Fruit fly (Drosophila melanogaster): ENCODE data around the gene Syx7.

Gene Syx7

DNA sequence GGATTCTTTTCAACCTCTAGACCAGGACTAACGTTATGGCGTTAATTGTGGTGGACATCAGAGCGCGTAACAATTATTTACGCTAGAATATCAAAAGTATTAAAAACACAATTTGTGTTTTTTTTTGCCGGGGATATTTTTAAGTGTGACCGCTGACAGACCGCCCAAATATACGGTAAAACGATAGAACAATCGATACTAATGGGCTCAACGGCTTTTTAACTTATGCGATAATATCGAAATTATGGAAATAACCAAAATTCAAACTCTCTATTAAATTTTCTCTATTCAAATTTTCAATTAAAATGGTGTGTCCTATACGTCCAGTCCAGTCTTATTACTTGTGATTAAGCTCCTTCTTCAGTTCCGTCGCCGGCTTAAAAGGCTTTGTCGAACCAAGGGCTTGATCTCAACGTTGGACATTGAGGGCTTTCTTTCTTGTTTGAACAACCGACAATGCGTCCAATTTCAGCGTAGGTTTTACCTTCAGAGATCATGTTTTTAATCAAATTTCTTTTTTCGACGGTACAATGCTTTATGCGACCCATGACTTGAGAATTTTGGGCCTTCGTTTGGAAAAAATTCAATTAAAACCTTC lies 4.3 kb upstream of the Syx7 start, which contains the start of gene CG5664:
TSS of gene CG5664 (minus strand) at position 148 of the 598 bp plus-strand sequence.
- TF ChIP-seq Eip75B (GFP tag; optimal IDR thresholded peaks at IDR 0.05): no peak
- TF ChIP-seq CG8119 (GFP tag; IDR thresholded peaks at IDR 0.05): no peak
- TF ChIP-seq dac (GFP tag; optimal IDR thresholded peaks at IDR 0.05): no peak
- TF ChIP-seq Sox14 (GFP tag; optimal IDR thresholded peaks at IDR 0.05): no peak
- no peak for TF ChIP-seq salr (GFP tag; optimal IDR thresholded peaks at IDR 0.05)
- no peak for TF ChIP-seq CG7368 (GFP tag; optimal IDR thresholded peaks at IDR 0.05)
- TF ChIP-seq Hr4 (GFP tag; optimal IDR thresholded peaks at IDR 0.05): no peak
- TF ChIP-seq CG1621 (tag; optimal IDR thresholded peaks at IDR 0.05): no peak
- TF ChIP-seq lz (GFP tag; optimal IDR thresholded peaks at IDR 0.05): no peak
- TF ChIP-seq dsx (GFP tag; optimal IDR thresholded peaks at IDR 0.05; ENCODE audit: poor library complexity, severe bottlenecking): no peak
- TF ChIP-seq CG8632 (GFP tag; optimal IDR thresholded peaks at IDR 0.05): no peak
- no peak for TF ChIP-seq CG10631 (GFP tag; optimal IDR thresholded peaks at IDR 0.05)
- no peak for TF ChIP-seq vri (GFP tag; optimal IDR thresholded peaks at IDR 0.05)
- TF ChIP-seq fd85E (GFP tag; optimal IDR thresholded peaks at IDR 0.05): no peak

DNA sequence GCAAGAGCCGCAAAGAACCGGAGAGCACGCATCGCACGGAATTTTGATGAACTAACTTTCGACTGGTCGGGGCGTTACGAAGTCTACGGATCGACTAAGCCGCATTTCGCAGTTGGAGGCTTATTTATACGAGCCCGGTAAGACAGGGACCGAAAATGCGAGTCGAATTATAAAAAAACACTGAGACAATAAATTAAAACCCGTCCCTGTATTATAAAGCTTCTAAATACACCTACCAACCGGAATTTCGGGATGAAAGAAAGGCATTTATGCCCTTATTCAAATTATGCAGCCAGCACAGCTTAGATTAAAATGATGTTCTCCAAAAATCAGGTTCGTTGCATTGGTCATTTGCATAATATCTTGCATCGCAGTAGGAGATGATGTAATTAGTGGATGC lies 915 bp upstream of the Syx7 start, which contains the start of gene Alp1:
TSS of gene Alp1 (minus strand) at position 101 of the 400 bp plus-strand sequence.
- TF ChIP-seq CG8319 (GFP tag; optimal IDR thresholded peaks at IDR 0.05) (no peak), Gug (GFP tag; IDR thresholded peaks at IDR 0.05) (no peak), CG34406 (GFP tag; optimal IDR thresholded peaks at IDR 0.05) (no peak), dac (GFP tag; optimal IDR thresholded peaks at IDR 0.05) (no peak), Hr4 (GFP tag; optimal IDR thresholded peaks at IDR 0.05) (no peak), CG3919 (GFP tag; optimal IDR thresholded peaks at IDR 0.05) (no peak), Blimp-1 (GFP tag; optimal IDR thresholded peaks at IDR 0.05) (no peak), Sox15 (GFP tag; optimal IDR thresholded peaks at IDR 0.05) (no peak), CG7368 (GFP tag; optimal IDR thresholded peaks at IDR 0.05) (no peak), CG6792 (GFP tag; optimal IDR thresholded peaks at IDR 0.05) (no peak), eg (GFP tag; IDR thresholded peaks at IDR 0.05) (no peak), Eip75B (GFP tag; optimal IDR thresholded peaks at IDR 0.05) (no peak), topi (GFP tag; optimal IDR thresholded peaks at IDR 0.05) (no peak), OdsH (GFP tag; optimal IDR thresholded peaks at IDR 0.05) (no peak), spab (GFP tag; optimal IDR thresholded peaks at IDR 0.05) (no peak), vri (GFP tag; optimal IDR thresholded peaks at IDR 0.05) (no peak), CG16779 (tag; optimal IDR thresholded peaks at IDR 0.05) (no peak), CG10669 (GFP tag; optimal IDR thresholded peaks at IDR 0.05) (no peak)

dm6 chr3L:21449336-21449735 lies 3.7 kb downstream of the Syx7 start:
- TF ChIP-seq cyc (GFP tag; optimal IDR thresholded peaks at IDR 0.05): no peak

DNA sequence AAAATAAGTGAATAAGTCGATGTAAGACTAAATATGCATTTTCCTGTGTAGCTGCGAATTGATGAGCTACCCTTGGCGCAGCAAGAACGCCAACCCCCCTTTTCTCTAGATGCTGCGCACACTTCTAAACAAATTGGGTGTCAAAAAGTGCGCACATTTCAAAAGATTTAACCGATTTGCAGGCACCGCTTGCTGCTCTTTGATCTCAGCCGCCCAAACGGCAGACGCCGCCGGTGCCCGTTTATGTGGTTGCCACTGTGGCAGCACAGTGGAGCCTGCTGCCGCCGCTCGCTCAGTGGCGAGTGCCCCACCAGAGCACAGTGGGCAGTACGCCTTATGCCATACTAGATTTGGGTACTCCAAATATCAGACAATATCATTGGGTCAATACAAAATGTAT lies 4.9 kb downstream of the Syx7 start:
- TF ChIP-seq Eip78C (GFP tag): peak; percentile 16
- TF ChIP-seq CG6163 (GFP tag; IDR thresholded peaks at IDR 0.05): no peak
- no peak for TF ChIP-seq dac (GFP tag; optimal IDR thresholded peaks at IDR 0.05)

DNA sequence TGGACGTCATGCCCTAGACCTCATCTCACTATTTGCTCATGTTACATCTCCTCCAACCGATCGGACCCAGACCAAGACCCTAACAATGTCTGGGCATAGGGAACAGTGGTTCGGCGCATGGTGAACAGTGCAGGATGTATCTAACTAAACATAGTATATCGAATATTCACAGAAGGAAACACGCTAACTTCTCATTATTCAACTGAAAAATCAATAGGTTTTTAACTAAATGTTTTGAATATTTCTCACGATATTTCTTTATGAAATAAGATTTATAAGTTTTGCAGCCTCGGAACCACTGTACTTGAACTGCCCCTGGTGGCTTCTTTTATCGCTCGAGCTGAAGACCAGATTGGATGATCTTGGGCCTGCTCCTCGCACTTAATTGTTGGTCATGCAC lies 8.0 kb downstream of the Syx7 start:
- TF ChIP-seq vri (GFP tag; optimal IDR thresholded peaks at IDR 0.05): no peak
- TF ChIP-seq fd85E (GFP tag; optimal IDR thresholded peaks at IDR 0.05): no peak
- peak; percentile 59 for TF ChIP-seq pdm3 (GFP tag; optimal IDR thresholded peaks at IDR 0.05)
- no peak for TF ChIP-seq Smox (GFP tag; optimal IDR thresholded peaks at IDR 0.05)
- peak; percentile 29 for TF ChIP-seq CG32006 (GFP tag; optimal IDR thresholded peaks at IDR 0.05)
- peak; percentile 29 for TF ChIP-seq topi (GFP tag; optimal IDR thresholded peaks at IDR 0.05)
- TF ChIP-seq Ets96B (tag; optimal IDR thresholded peaks at IDR 0.05): peak; percentile 73
- TF ChIP-seq acj6 (GFP tag; optimal IDR thresholded peaks at IDR 0.05): peak; percentile 62
- peak; percentile 68 for TF ChIP-seq CG3919 (GFP tag; optimal IDR thresholded peaks at IDR 0.05)
- TF ChIP-seq dsx (GFP tag; optimal IDR thresholded peaks at IDR 0.05; ENCODE audit: poor library complexity, severe bottlenecking): peak; percentile 85
- TF ChIP-seq CG4318 (GFP tag; optimal IDR thresholded peaks at IDR 0.05): no peak
- TF ChIP-seq CG6276 (GFP tag; optimal IDR thresholded peaks at IDR 0.05): no peak
- peak; percentile 48 for TF ChIP-seq fd59A (GFP tag; optimal IDR thresholded peaks at IDR 0.05)
- peak; percentile 52 for TF ChIP-seq achi (GFP tag; optimal IDR thresholded peaks at IDR 0.05)
- peak; percentile 73 for TF ChIP-seq CG1621 (tag; optimal IDR thresholded peaks at IDR 0.05)
- TF ChIP-seq svp (GFP tag): peak; percentile 74
- peak; percentile 40 for TF ChIP-seq CG34406 (GFP tag; optimal IDR thresholded peaks at IDR 0.05)
- peak; percentile 31 for TF ChIP-seq CG8632 (GFP tag; optimal IDR thresholded peaks at IDR 0.05)
- peak; percentile 35 for TF ChIP-seq OdsH (GFP tag; optimal IDR thresholded peaks at IDR 0.05)
- TF ChIP-seq CG6808 (GFP tag; optimal IDR thresholded peaks at IDR 0.05): peak; percentile 42
- no peak for TF ChIP-seq Sox15 (GFP tag; optimal IDR thresholded peaks at IDR 0.05)
- peak; percentile 21 for TF ChIP-seq esn (GFP tag; optimal IDR thresholded peaks at IDR 0.05)
- TF ChIP-seq salr (GFP tag; optimal IDR thresholded peaks at IDR 0.05): peak; percentile 20 to 27

Measured in whole organism, prepupa.